Worm (Caenorhabditis elegans) whole organism, early embryonic: ENCODE measurements around the gene bath-46.

Experiments used
- B0310.2 ChIP-seq: sonication (generic microtip); optimal IDR thresholded peaks from 2 replicates; lab custom pipeline; 2016; ENCODE audit warnings: mild to moderate bottlenecking, missing genetic modification characterization, missing compliant biosample characterization
- F13C5.2 ChIP-seq: sonication (generic microtip); optimal IDR thresholded peaks from 2 replicates; lab custom pipeline; 2017; ENCODE audit warnings: mild to moderate bottlenecking, missing genetic modification characterization, inconsistent platforms, missing compliant biosample characterization
- aly-1 ChIP-seq: sonication (generic microtip); optimal IDR thresholded peaks from 2 replicates; lab custom pipeline; 2016; ENCODE audit warnings: missing genetic modification characterization, missing compliant biosample characterization
- ama-1 ChIP-seq: fragments of 150-350 bp; optimal IDR thresholded peaks from 2 replicates; lab custom pipeline; 2014
- ceh-13 ChIP-seq: fragments of 200-800 bp; sonication (Bioruptor generic); optimal IDR thresholded peaks from 2 replicates; lab custom pipeline; 2018; ENCODE audit warnings: mild to moderate bottlenecking, missing genetic modification characterization, missing compliant biosample characterization
- ceh-36 ChIP-seq: sonication (generic microtip); optimal IDR thresholded peaks from 2 replicates; lab custom pipeline; 2016; ENCODE audit warnings: missing genetic modification characterization, inconsistent platforms, missing compliant biosample characterization
- ets-7 ChIP-seq: sonication (generic microtip); optimal IDR thresholded peaks from 2 replicates; lab custom pipeline; 2016; ENCODE audit warnings: missing genotype, missing genetic modification characterization, missing compliant biosample characterization
- flt-1 ChIP-seq: fragments of 200-800 bp; sonication (Bioruptor generic); IDR thresholded peaks from 2 replicates; pipeline ENCODE4 v1.3.6; 2022; ENCODE audit warnings: missing genetic modification characterization, missing compliant biosample characterization
- hmbx-1 ChIP-seq: sonication (generic microtip); optimal IDR thresholded peaks from 2 replicates; lab custom pipeline; 2016; ENCODE audit warnings: mild to moderate bottlenecking, missing genetic modification characterization, missing compliant biosample characterization
- hmg-4 ChIP-seq: fragments of 200-800 bp; sonication (Bioruptor generic); optimal IDR thresholded peaks from 2 replicates; lab custom pipeline; 2018; ENCODE audit warnings: mild to moderate bottlenecking, missing genetic modification characterization, missing compliant biosample characterization
- hnd-1 ChIP-seq: sonication (generic microtip); optimal IDR thresholded peaks from 2 replicates; lab custom pipeline; 2016; ENCODE audit warnings: missing genetic modification characterization, missing compliant biosample characterization
- pes-1 ChIP-seq: fragments of 200-800 bp; sonication (Bioruptor generic); IDR thresholded peaks from 2 replicates; pipeline ENCODE4 v1.3.6; 2022; ENCODE audit warnings: missing genetic modification reagents, missing genetic modification characterization, missing compliant biosample characterization
- scrt-1 ChIP-seq: fragments of 200-800 bp; sonication (Bioruptor generic); IDR thresholded peaks from 2 replicates; pipeline ENCODE4 v1.3.6; 2022; ENCODE audit warnings: missing genetic modification characterization, missing compliant biosample characterization
- sea-1 ChIP-seq: fragments of 200-800 bp; sonication (Bioruptor generic); conservative IDR thresholded peaks from 2 replicates; pipeline ENCODE4 v1.3.6; 2022; ENCODE audit warnings: missing genetic modification characterization, missing compliant biosample characterization
- tbx-11 ChIP-seq: fragments of 200-800 bp; sonication (Bioruptor generic); IDR thresholded peaks from 2 replicates; pipeline ENCODE4 v1.3.6; 2022; ENCODE audit warnings: missing genetic modification characterization, missing compliant biosample characterization
- tbx-37 ChIP-seq: fragments of 200-800 bp; sonication (Bioruptor generic); conservative IDR thresholded peaks from 2 replicates; pipeline ENCODE4 v1.3.6; 2022; ENCODE audit warnings: missing genetic modification reagents, missing genetic modification characterization, missing compliant biosample characterization
- tra-4 ChIP-seq: sonication (generic microtip); optimal IDR thresholded peaks from 2 replicates; lab custom pipeline; 2017; ENCODE audit warnings: missing genetic modification characterization, missing compliant biosample characterization

bath-46 gene

ce11 chrII:1571032-1571431 lies 26.7 kb upstream of the bath-46 start, which contains the start of gene fbxb-46:
TSS of gene fbxb-46 (minus strand) at chrII:1571132.
- no peak for TF ChIP-seq pes-1 (GFP tag; lab: Robert Waterston, UW)
- no peak for TF ChIP-seq sea-1 (GFP tag; lab: Robert Waterston, UW)
- TF ChIP-seq ceh-13 (GFP tag; lab: Kevin White, UChicago), result no peak
- TF ChIP-seq B0310.2 (tag; lab: Kevin White, UChicago), result no peak
- no peak for TF ChIP-seq ama-1
- no peak for TF ChIP-seq scrt-1
- no peak for TF ChIP-seq flt-1
- TF ChIP-seq tbx-37 (GFP tag; lab: Robert Waterston, UW), result no peak
- TF ChIP-seq hmbx-1 (tag; lab: Kevin White, UChicago), result no peak
- no peak for TF ChIP-seq aly-1 (tag; lab: Kevin White, UChicago)
- no peak for TF ChIP-seq F13C5.2
- no peak for TF ChIP-seq hmg-4
- no peak for TF ChIP-seq tbx-11 (GFP tag; lab: Robert Waterston, UW)
- TF ChIP-seq ceh-36 (tag; lab: Kevin White, UChicago), result no peak
- TF ChIP-seq hnd-1 (tag; lab: Kevin White, UChicago), result no peak
- TF ChIP-seq tra-4 (tag; lab: Kevin White, UChicago), result no peak
- TF ChIP-seq ets-7, result no peak

ce11 chrII:1576030-1576429 lies 21.7 kb upstream of the bath-46 start, which contains the start of gene K05F6.10:
TSS of gene K05F6.10 (minus strand) at chrII:1576130.
- no peak for TF ChIP-seq sea-1 (GFP tag; lab: Robert Waterston, UW)
- no peak for TF ChIP-seq ceh-13 (GFP tag; lab: Kevin White, UChicago)
- TF ChIP-seq hmg-4, result no peak
- TF ChIP-seq B0310.2 (tag; lab: Kevin White, UChicago), result no peak
- no peak for TF ChIP-seq tra-4 (tag; lab: Kevin White, UChicago)
- no peak for TF ChIP-seq tbx-11 (GFP tag; lab: Robert Waterston, UW)
- TF ChIP-seq tbx-37 (GFP tag; lab: Robert Waterston, UW), result no peak
- no peak for TF ChIP-seq flt-1
- TF ChIP-seq ets-7, result no peak
- TF ChIP-seq scrt-1, result no peak
- no peak for TF ChIP-seq hnd-1 (tag; lab: Kevin White, UChicago)
- no peak for TF ChIP-seq F13C5.2
- no peak for TF ChIP-seq ama-1
- no peak for TF ChIP-seq ceh-36 (tag; lab: Kevin White, UChicago)
- no peak for TF ChIP-seq hmbx-1 (tag; lab: Kevin White, UChicago)
- TF ChIP-seq aly-1 (tag; lab: Kevin White, UChicago), result no peak
- TF ChIP-seq pes-1 (GFP tag; lab: Robert Waterston, UW), result no peak

- no peak for TF ChIP-seq ets-7
- TF ChIP-seq pes-1 (GFP tag; lab: Robert Waterston, UW), result no peak
- no peak for TF ChIP-seq aly-1 (tag; lab: Kevin White, UChicago)
- TF ChIP-seq hnd-1 (tag; lab: Kevin White, UChicago), result no peak
- TF ChIP-seq sea-1 (GFP tag; lab: Robert Waterston, UW), result no peak
- no peak for TF ChIP-seq tbx-37 (GFP tag; lab: Robert Waterston, UW)
- TF ChIP-seq flt-1, result no peak
- TF ChIP-seq tra-4 (tag; lab: Kevin White, UChicago), result no peak
- TF ChIP-seq hmbx-1 (tag; lab: Kevin White, UChicago), result no peak
- TF ChIP-seq ceh-36 (tag; lab: Kevin White, UChicago), result no peak
- TF ChIP-seq B0310.2 (tag; lab: Kevin White, UChicago), result no peak
- no peak for TF ChIP-seq tbx-11 (GFP tag; lab: Robert Waterston, UW)
- TF ChIP-seq ama-1, result no peak
- no peak for TF ChIP-seq ceh-13 (GFP tag; lab: Kevin White, UChicago)
- TF ChIP-seq hmg-4, result no peak
- no peak for TF ChIP-seq F13C5.2
Measured at ce11 chrII:1576772-1577171, 20.9 kb upstream of the bath-46 start.

ce11 chrII:1579886-1580285 lies 17.8 kb upstream of the bath-46 start, which contains the start of gene math-38:
TSS of gene math-38 (minus strand) at chrII:1579986.
- TF ChIP-seq ets-7 (no peak), F13C5.2 (no peak), ceh-36 (tag; lab: Kevin White, UChicago) (no peak), ama-1 (no peak), ceh-13 (GFP tag; lab: Kevin White, UChicago) (no peak), hmbx-1 (tag; lab: Kevin White, UChicago) (no peak), pes-1 (GFP tag; lab: Robert Waterston, UW) (no peak), hmg-4 (no peak), aly-1 (tag; lab: Kevin White, UChicago) (no peak), flt-1 (no peak), tra-4 (tag; lab: Kevin White, UChicago) (no peak), hnd-1 (tag; lab: Kevin White, UChicago) (no peak), scrt-1 (no peak), tbx-37 (GFP tag; lab: Robert Waterston, UW) (no peak), B0310.2 (tag; lab: Kevin White, UChicago) (no peak), tbx-11 (GFP tag; lab: Robert Waterston, UW) (no peak), sea-1 (GFP tag; lab: Robert Waterston, UW) (no peak)

- TF ChIP-seq ceh-36 (tag; lab: Kevin White, UChicago) (no peak), hmbx-1 (tag; lab: Kevin White, UChicago) (no peak), flt-1 (no peak)
Measured at ce11 chrII:1584140-1584539, 13.6 kb upstream of the bath-46 start, which contains the start of gene clec-21. TSS of gene clec-21 (minus strand) at chrII:1584240.

- no peak for TF ChIP-seq sea-1 (GFP tag; lab: Robert Waterston, UW)
- no peak for TF ChIP-seq ama-1
- TF ChIP-seq ceh-13 (GFP tag; lab: Kevin White, UChicago), result no peak
- TF ChIP-seq tbx-37 (GFP tag; lab: Robert Waterston, UW), result no peak
- TF ChIP-seq hmg-4, result no peak
- no peak for TF ChIP-seq ets-7
- no peak for TF ChIP-seq tra-4 (tag; lab: Kevin White, UChicago)
- no peak for TF ChIP-seq aly-1 (tag; lab: Kevin White, UChicago)
- no peak for TF ChIP-seq tbx-11 (GFP tag; lab: Robert Waterston, UW)
- no peak for TF ChIP-seq hnd-1 (tag; lab: Kevin White, UChicago)
- TF ChIP-seq F13C5.2, result no peak
- TF ChIP-seq B0310.2 (tag; lab: Kevin White, UChicago), result no peak
- no peak for TF ChIP-seq pes-1 (GFP tag; lab: Robert Waterston, UW)
- no peak for TF ChIP-seq hmbx-1 (tag; lab: Kevin White, UChicago)
- no peak for TF ChIP-seq flt-1
- no peak for TF ChIP-seq ceh-36 (tag; lab: Kevin White, UChicago)
- TF ChIP-seq scrt-1, result no peak
Measured at ce11 chrII:1586305-1586704, 11.4 kb upstream of the bath-46 start, which contains the start of gene T07H3.8. TSS of gene T07H3.8 (plus strand) at chrII:1586605.

- TF ChIP-seq sea-1 (GFP tag; lab: Robert Waterston, UW), result no peak
- TF ChIP-seq ama-1, result no peak
- no peak for TF ChIP-seq hmbx-1 (tag; lab: Kevin White, UChicago)
- TF ChIP-seq aly-1 (tag; lab: Kevin White, UChicago), result no peak
- TF ChIP-seq hmg-4, result no peak
- TF ChIP-seq tbx-37 (GFP tag; lab: Robert Waterston, UW), result no peak
- no peak for TF ChIP-seq hnd-1 (tag; lab: Kevin White, UChicago)
- TF ChIP-seq flt-1, result no peak
Measured at ce11 chrII:1589845-1590244, 7.9 kb upstream of the bath-46 start, which contains the start of gene T07H3.7. TSS of gene T07H3.7 (minus strand) at chrII:1589945.
